Fruit fly (Drosophila melanogaster) whole organism, embryonic: ENCODE data around the gene Rdh.

Experiments used
- Adf1 ChIP-seq: fragments of 200-800 bp; sonication (Bioruptor generic); IDR thresholded peaks from 2 replicates; pipeline ENCODE4 v1.3.6; 2022; ENCODE audit warnings: missing biosample characterization, missing genetic modification characterization
- Atf3 ChIP-seq: fragments of 200-800 bp; sonication (Bioruptor generic); optimal IDR thresholded peaks from 3 replicates; lab custom pipeline; 2016; ENCODE audit warnings: missing biosample characterization, missing genetic modification characterization
- Bteb2 ChIP-seq: fragments of 200-800 bp; sonication (Bioruptor generic); optimal IDR thresholded peaks from 2 replicates; lab custom pipeline; 2016; ENCODE audit warnings: missing biosample characterization, missing genetic modification characterization
- CG10147 ChIP-seq: fragments of 200-800 bp; sonication (Bioruptor generic); optimal IDR thresholded peaks from 2 replicates; lab custom pipeline; 2019; ENCODE audit warnings: missing biosample characterization, mild to moderate bottlenecking, missing genetic modification characterization, moderate library complexity
- CG10267 ChIP-seq: fragments of 200-800 bp; sonication (Bioruptor generic); optimal IDR thresholded peaks from 2 replicates; lab custom pipeline; 2018; ENCODE audit warnings: missing biosample characterization, mild to moderate bottlenecking, missing genetic modification characterization, moderate library complexity
- CG11085 ChIP-seq: fragments of 200-800 bp; sonication (Bioruptor generic); IDR thresholded peaks from 2 replicates; pipeline ENCODE4 v1.3.6; 2022; ENCODE audit warnings: missing biosample characterization, missing genetic modification characterization
- CG13624 ChIP-seq: fragments of 200-800 bp; sonication (Bioruptor generic); optimal IDR thresholded peaks from 2 replicates; lab custom pipeline; 2016; ENCODE audit warnings: missing biosample characterization, missing genetic modification characterization
- CG14965 ChIP-seq: fragments of 200-800 bp; sonication (Bioruptor generic); optimal IDR thresholded peaks from 2 replicates; lab custom pipeline; 2016; ENCODE audit warnings: missing biosample characterization, missing genetic modification characterization, borderline replicate concordance
- CG15269 ChIP-seq: fragments of 200-800 bp; sonication (Bioruptor generic); optimal IDR thresholded peaks from 2 replicates; lab custom pipeline; 2018; ENCODE audit warnings: missing biosample characterization, mild to moderate bottlenecking, missing genetic modification characterization, moderate library complexity
- CG15514 ChIP-seq: fragments of 200-800 bp; sonication (Bioruptor generic); optimal IDR thresholded peaks from 3 replicates; lab custom pipeline; 2017; ENCODE audit warnings: missing biosample characterization, missing genetic modification characterization, mild to moderate bottlenecking, moderate library complexity, missing genetic modification reagents
- CG2712 ChIP-seq: fragments of 200-800 bp; optimal IDR thresholded peaks from 3 replicates; lab custom pipeline; 2019; ENCODE audit warnings: missing biosample characterization, mild to moderate bottlenecking, missing genetic modification characterization, moderate library complexity
- CG30020 ChIP-seq: fragments of 200-800 bp; optimal IDR thresholded peaks from 2 replicates; lab custom pipeline; 2019; ENCODE audit warnings: missing biosample characterization, mild to moderate bottlenecking, missing genetic modification characterization, moderate library complexity
- CG31388 ChIP-seq: fragments of 200-800 bp; sonication (Bioruptor generic); optimal IDR thresholded peaks from 2 replicates; lab custom pipeline; 2016; ENCODE audit warnings: missing biosample characterization, missing genetic modification characterization
- CG3281 ChIP-seq: fragments of 200-800 bp; sonication (Bioruptor generic); optimal IDR thresholded peaks from 3 replicates; lab custom pipeline; 2017; ENCODE audit warnings: missing biosample characterization, mild to moderate bottlenecking, missing genetic modification characterization
- CG33557 ChIP-seq: fragments of 200-800 bp; sonication (Bioruptor generic); optimal IDR thresholded peaks from 2 replicates; lab custom pipeline; 2019; ENCODE audit warnings: missing biosample characterization, mild to moderate bottlenecking, missing genetic modification characterization, moderate library complexity
- CG9215 ChIP-seq: fragments of 200-800 bp; sonication (Bioruptor generic); IDR thresholded peaks from 2 replicates; pipeline ENCODE4 v1.3.6; 2022; ENCODE audit warnings: missing biosample characterization, missing genetic modification characterization
- D ChIP-seq, 2 experiments: fragments of 200-800 bp in 1 of 2; fragments of >200 bp in 1 of 2; sonication (Bioruptor generic) in 1 of 2; optimal IDR thresholded peaks; 2 replicates in 1 of 2; 3 replicates in 1 of 2; lab custom pipeline; 2017; ENCODE audit warnings: mild to moderate bottlenecking in 1 of 2, missing biosample characterization in 1 of 2, missing genetic modification characterization in 1 of 2, missing genetic modification reagents in 1 of 2
- Dad ChIP-seq: fragments of 200-800 bp; sonication (Bioruptor generic); optimal IDR thresholded peaks from 3 replicates; lab custom pipeline; 2016; ENCODE audit warnings: missing biosample characterization, missing genetic modification characterization
- Dip2 ChIP-seq: fragments of 200-800 bp; sonication (Bioruptor generic); IDR thresholded peaks from 2 replicates; pipeline ENCODE4 v1.3.6; 2022; ENCODE audit warnings: missing biosample characterization, missing genetic modification characterization
- HLH54F ChIP-seq: fragments of 200-800 bp; sonication (Bioruptor generic); optimal IDR thresholded peaks from 3 replicates; lab custom pipeline; 2016; ENCODE audit warnings: missing biosample characterization, missing genetic modification characterization
- HLHmδ ChIP-seq: fragments of 200-800 bp; sonication (Bioruptor generic); optimal IDR thresholded peaks from 2 replicates; lab custom pipeline; 2018; ENCODE audit warnings: missing biosample characterization, mild to moderate bottlenecking, missing genetic modification characterization, moderate library complexity
- Hand ChIP-seq: fragments of 200-800 bp; sonication (Bioruptor generic); optimal IDR thresholded peaks from 2 replicates; lab custom pipeline; 2017; ENCODE audit warnings: mild to moderate bottlenecking, missing biosample characterization, missing genetic modification reagents, missing genetic modification characterization
- Hmr ChIP-seq: fragments of 200-800 bp; sonication (Bioruptor generic); optimal IDR thresholded peaks from 3 replicates; lab custom pipeline; 2017; ENCODE audit warnings: mild to moderate bottlenecking, missing biosample characterization, missing genetic modification reagents, missing genetic modification characterization
- Oaz ChIP-seq: fragments of 200-800 bp; sonication (Bioruptor generic); IDR thresholded peaks from 2 replicates; pipeline ENCODE4 v1.3.6; 2022; ENCODE audit warnings: missing biosample characterization, missing genetic modification characterization
- Oli ChIP-seq: fragments of 200-800 bp; sonication (Bioruptor generic); optimal IDR thresholded peaks from 2 replicates; lab custom pipeline; 2018; ENCODE audit warnings: missing biosample characterization, mild to moderate bottlenecking, missing genetic modification characterization, moderate library complexity
- Optix ChIP-seq: fragments of 200-800 bp; sonication (Bioruptor generic); IDR thresholded peaks from 3 replicates; pipeline ENCODE4 v1.3.6; 2022; ENCODE audit warnings: missing biosample characterization, missing genetic modification characterization
- Ptx1 ChIP-seq: fragments of 200-800 bp; sonication (Bioruptor generic); IDR thresholded peaks from 2 replicates; pipeline ENCODE4 v1.3.6; 2022; ENCODE audit warnings: missing biosample characterization, missing genetic modification characterization
- Spps ChIP-seq: fragments of 200-800 bp; sonication (Bioruptor generic); optimal IDR thresholded peaks from 2 replicates; lab custom pipeline; 2018; ENCODE audit warnings: missing biosample characterization, mild to moderate bottlenecking, missing genetic modification characterization
- Usf ChIP-seq: fragments of 200-800 bp; sonication (Bioruptor generic); optimal IDR thresholded peaks from 2 replicates; lab custom pipeline; 2017; ENCODE audit warnings: missing genotype, missing biosample characterization, missing genetic modification characterization
- Vsx1 ChIP-seq: fragments of 200-800 bp; sonication (Bioruptor generic); optimal IDR thresholded peaks from 2 replicates; lab custom pipeline; 2017; ENCODE audit warnings: missing biosample characterization, mild to moderate bottlenecking, missing genetic modification characterization, missing genetic modification reagents
- Xrp1 ChIP-seq: fragments of 200-800 bp; sonication (Bioruptor generic); IDR thresholded peaks from 2 replicates; pipeline ENCODE4 v1.3.6; 2022; ENCODE audit warnings: missing biosample characterization, missing genetic modification characterization
- ash1 ChIP-seq: fragments of 200-800 bp; sonication (Bioruptor generic); optimal IDR thresholded peaks from 2 replicates; lab custom pipeline; 2018; ENCODE audit warnings: missing biosample characterization, mild to moderate bottlenecking, missing genetic modification characterization
- bowl ChIP-seq: fragments of 200-800 bp; sonication (Bioruptor generic); IDR thresholded peaks from 2 replicates; pipeline ENCODE4 v1.3.6; 2022; ENCODE audit warnings: missing biosample characterization, missing genetic modification characterization
- cg ChIP-seq: fragments of 200-800 bp; sonication (Bioruptor generic); optimal IDR thresholded peaks from 3 replicates; lab custom pipeline; 2019; ENCODE audit warnings: missing biosample characterization, mild to moderate bottlenecking, missing genetic modification characterization, moderate library complexity
- dati ChIP-seq: fragments of 200-800 bp; sonication (Bioruptor generic); IDR thresholded peaks from 2 replicates; pipeline ENCODE4 v1.3.6; 2022; ENCODE audit warnings: missing biosample characterization, missing genetic modification characterization
- fru ChIP-seq: fragments of >200 bp; optimal IDR thresholded peaks from 2 replicates; lab custom pipeline; 2017
- gce ChIP-seq: fragments of 200-800 bp; sonication (Bioruptor generic); IDR thresholded peaks from 3 replicates; pipeline ENCODE4 v1.3.6; 2022; ENCODE audit warnings: missing biosample characterization, missing genetic modification characterization
- ham ChIP-seq: fragments of 200-800 bp; sonication (Bioruptor generic); IDR thresholded peaks from 2 replicates; pipeline ENCODE4 v1.3.6; 2022; ENCODE audit warnings: missing biosample characterization, missing genetic modification characterization
- inv ChIP-seq: fragments of 200-800 bp; sonication (Bioruptor generic); IDR thresholded peaks from 2 replicates; pipeline ENCODE4 v1.3.6; 2022; ENCODE audit warnings: missing biosample characterization, missing genetic modification characterization; ENCODE audit not compliant: partially characterized antibody
- lab ChIP-seq: fragments of 200-800 bp; sonication (Bioruptor generic); optimal IDR thresholded peaks from 3 replicates; lab custom pipeline; 2017; ENCODE audit warnings: missing biosample characterization, missing genetic modification characterization, mild to moderate bottlenecking, moderate library complexity, missing genetic modification reagents
- onecut ChIP-seq: fragments of 200-800 bp; sonication (Bioruptor generic); IDR thresholded peaks from 2 replicates; pipeline ENCODE4 v1.3.6; 2022; ENCODE audit warnings: missing biosample characterization, missing genetic modification characterization
- pzg ChIP-seq: fragments of 200-800 bp; sonication (Bioruptor generic); optimal IDR thresholded peaks from 3 replicates; lab custom pipeline; 2018; ENCODE audit warnings: missing biosample characterization, mild to moderate bottlenecking, missing genetic modification characterization, moderate library complexity
- ranshi ChIP-seq: fragments of 200-800 bp; sonication (Bioruptor generic); IDR thresholded peaks from 2 replicates; pipeline ENCODE4 v1.3.6; 2022; ENCODE audit warnings: missing biosample characterization, missing genetic modification characterization
- sc ChIP-seq, 3 experiments: fragments of >200 bp in 2 of 3; fragments of 200-800 bp in 1 of 3; sonication (Bioruptor generic) in 1 of 3; optimal IDR thresholded peaks; 2 replicates in 2 of 3; 3 replicates in 1 of 3; lab custom pipeline; 2017; ENCODE audit warnings: mild to moderate bottlenecking in 1 of 3, missing biosample characterization in 1 of 3, missing genetic modification characterization in 1 of 3, missing genetic modification reagents in 1 of 3
- schlank ChIP-seq: fragments of 200-800 bp; sonication (Bioruptor generic); optimal IDR thresholded peaks from 2 replicates; lab custom pipeline; 2018; ENCODE audit warnings: missing biosample characterization, mild to moderate bottlenecking, missing genetic modification characterization
- scrt ChIP-seq: fragments of 200-800 bp; sonication (Bioruptor generic); optimal IDR thresholded peaks from 2 replicates; lab custom pipeline; 2018; ENCODE audit warnings: missing biosample characterization, mild to moderate bottlenecking, missing genetic modification characterization, moderate library complexity
- sob ChIP-seq: fragments of 200-800 bp; sonication (Bioruptor generic); IDR thresholded peaks from 2 replicates; pipeline ENCODE4 v1.3.6; 2022; ENCODE audit warnings: missing biosample characterization, missing genetic modification characterization
- unc-4 ChIP-seq: fragments of 200-800 bp; sonication (Bioruptor generic); IDR thresholded peaks from 2 replicates; pipeline ENCODE4 v1.3.6; 2022; ENCODE audit warnings: missing biosample characterization, missing genetic modification characterization; ENCODE audit not compliant: partially characterized antibody
- vvl ChIP-seq: fragments of 200-800 bp; sonication (Bioruptor generic); IDR thresholded peaks from 2 replicates; pipeline ENCODE4 v1.3.6; 2022; ENCODE audit warnings: missing biosample characterization, missing genetic modification characterization
- yki ChIP-seq: fragments of >200 bp; optimal IDR thresholded peaks from 3 replicates; lab custom pipeline; 2018
- zen ChIP-seq: fragments of 200-800 bp; sonication (Bioruptor generic); optimal IDR thresholded peaks from 3 replicates; lab custom pipeline; 2018; ENCODE audit warnings: missing biosample characterization, mild to moderate bottlenecking, missing genetic modification characterization, moderate library complexity

The Rdh gene

dm6 chr3L:3873094-3873493 is 47.8 kb downstream of the Rdh start (continued):
- TF ChIP-seq vvl (GFP tag; lab: Robert Waterston, UW) (0 out of 2 replicates have a peak, but pooled peaks have one; percentile 20), sob (GFP tag; lab: Robert Waterston, UW) (no peak), Vsx1 (GFP tag; lab: Kevin White, UChicago) (no peak), Bteb2 (GFP tag; lab: Kevin White, UChicago) (no peak), CG9215 (GFP tag; lab: Robert Waterston, UW) (no peak), CG10267 (tag; lab: Kevin White, UChicago) (peak; percentile 60), Usf (GFP tag; lab: Kevin White, UChicago) (no peak), CG15514 (GFP tag; lab: Kevin White, UChicago) (no peak), lab (no peak), Adf1 (GFP tag; lab: Robert Waterston, UW) (no peak), CG14965 (GFP tag; lab: Kevin White, UChicago) (no peak), ranshi (GFP tag; lab: Robert Waterston, UW) (no peak), onecut (GFP tag; lab: Robert Waterston, UW) (no peak), Dip2 (GFP tag; lab: Robert Waterston, UW) (no peak), yki (lab: Kevin White, UChicago) (no peak), cg (GFP tag; lab: Kevin White, UChicago) (no peak), Hmr (GFP tag; lab: Kevin White, UChicago) (no peak), gce (GFP tag; lab: Robert Waterston, UW) (no peak), Ptx1 (GFP tag; lab: Robert Waterston, UW) (no peak), schlank (tag; lab: Kevin White, UChicago) (no peak), Xrp1 (GFP tag; lab: Robert Waterston, UW) (peak; percentile 37; the same call in 1 of the 2 replicates), CG33557 (GFP tag; lab: Kevin White, UChicago) (peak; percentile 64), Dad (GFP tag; lab: Kevin White, UChicago) (no peak), Oli (peak; percentile 51), CG31388 (GFP tag; lab: Kevin White, UChicago) (no peak), CG11085 (GFP tag; lab: Robert Waterston, UW) (no peak), zen (no peak), CG15269 (tag; lab: Kevin White, UChicago) (no peak), scrt (no peak), HLHmδ (GFP tag; lab: Kevin White, UChicago) (no peak), sc (optimal IDR thresholded peaks at IDR 0.05; lab: Kevin White, UChicago) (no peak), sc (GFP tag; optimal IDR thresholded peaks at IDR 0.05; lab: Kevin White, UChicago) (peak; percentile 57), HLH54F (GFP tag; lab: Kevin White, UChicago) (no peak), inv (GFP tag; lab: Robert Waterston, UW) (no peak), D (optimal IDR thresholded peaks at IDR 0.05; lab: Kevin White, UChicago) (no peak), D (GFP tag; optimal IDR thresholded peaks at IDR 0.05; lab: Kevin White, UChicago) (peak; percentile 29), fru (lab: Kevin White, UChicago) (no peak), Hand (GFP tag; lab: Kevin White, UChicago) (no peak), CG30020 (tag; lab: Kevin White, UChicago) (peak; percentile 22), ham (GFP tag; lab: Robert Waterston, UW) (no peak), CG10147 (GFP tag; lab: Kevin White, UChicago) (no peak), dati (GFP tag; lab: Robert Waterston, UW) (no peak), CG3281 (GFP tag; lab: Kevin White, UChicago) (no peak), unc-4 (GFP tag; lab: Robert Waterston, UW) (no peak), ash1 (no peak), Oaz (GFP tag; lab: Robert Waterston, UW) (no peak), bowl (GFP tag; lab: Robert Waterston, UW) (no peak), CG13624 (GFP tag; lab: Kevin White, UChicago) (no peak), Optix (GFP tag; lab: Robert Waterston, UW) (no peak), pzg (no peak), Spps (no peak), Atf3 (GFP tag; lab: Kevin White, UChicago) (no peak), CG2712 (tag; lab: Kevin White, UChicago) (peak; percentile 79)
